Worm (Caenorhabditis elegans) whole organism, L4/young adult: ENCODE measurements around the gene glb-6.

Experiments used
- W03F9.2 ChIP-seq: fragments of 150-350 bp; optimal IDR thresholded peaks from 2 replicates; lab custom pipeline; 2014; ENCODE audit warnings: missing biosample characterization, missing genetic modification characterization
- dao-5 ChIP-seq: sonication (generic microtip); optimal IDR thresholded peaks from 2 replicates; lab custom pipeline; 2016; ENCODE audit warnings: missing genotype, missing genetic modification characterization, moderate library complexity, missing compliant biosample characterization
- him-1 ChIP-seq: sonication (generic microtip); optimal IDR thresholded peaks from 2 replicates; lab custom pipeline; 2016; ENCODE audit warnings: missing genotype, missing genetic modification reagents, missing genetic modification characterization, missing compliant biosample characterization

DNA sequence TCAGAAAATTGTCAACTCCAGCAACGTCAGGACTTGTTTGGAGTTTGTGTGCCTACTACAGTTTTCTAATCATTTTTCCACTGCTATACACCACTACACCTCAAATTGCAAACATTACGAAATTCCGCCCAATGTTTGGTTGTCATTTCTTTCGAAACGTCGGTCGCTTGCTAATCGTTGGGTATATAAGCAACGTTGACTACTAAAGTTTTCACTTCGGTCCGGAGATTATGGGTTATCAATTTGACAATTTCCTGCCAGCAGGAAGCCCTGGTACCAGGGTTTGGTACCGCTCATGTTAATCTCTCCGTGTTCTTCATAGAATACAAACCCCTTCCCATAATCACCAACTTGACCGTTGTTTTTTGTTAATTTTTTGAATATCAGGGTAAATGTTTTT, 5.7 kb upstream of the glb-6 start:
- peak; percentile 27 for TF ChIP-seq him-1 (tag; lab: Kevin White, UChicago)
- TF ChIP-seq W03F9.2 (tag; lab: Kevin White, UChicago), result peak; percentile 54
- TF ChIP-seq dao-5 (tag; lab: Kevin White, UChicago), result no peak
